Fruit fly (Drosophila melanogaster) whole organism, embryonic: Measurements from ENCODE around the gene CG2528.

ENCODE experiments used
- ATbp ChIP-seq: fragments of 200-800 bp; sonication (Bioruptor generic); optimal IDR thresholded peaks from 2 replicates; lab custom pipeline; 2017; ENCODE audit warnings: missing biosample characterization, mild to moderate bottlenecking, missing genetic modification characterization, missing genetic modification reagents
- Abd-B ChIP-seq: fragments of 200-800 bp; sonication (Bioruptor generic); optimal IDR thresholded peaks from 2 replicates; lab custom pipeline; 2018; ENCODE audit warnings: missing biosample characterization, mild to moderate bottlenecking, missing genetic modification characterization, moderate library complexity
- Atf-2 ChIP-seq: fragments of 200-800 bp; sonication (Bioruptor generic); optimal IDR thresholded peaks from 2 replicates; lab custom pipeline; 2016; ENCODE audit warnings: missing biosample characterization, missing genetic modification characterization
- C15 ChIP-seq: fragments of 200-800 bp; sonication (Bioruptor generic); IDR thresholded peaks from 3 replicates; pipeline ENCODE4 v1.3.6; 2022; ENCODE audit warnings: missing biosample characterization, missing genetic modification characterization
- CG11504 ChIP-seq: fragments of 200-800 bp; sonication (Bioruptor generic); optimal IDR thresholded peaks from 3 replicates; lab custom pipeline; 2019; ENCODE audit warnings: missing biosample characterization, mild to moderate bottlenecking, missing genetic modification characterization, moderate library complexity
- CG12659 ChIP-seq: fragments of 200-800 bp; sonication (Bioruptor generic); optimal IDR thresholded peaks from 3 replicates; lab custom pipeline; 2017; ENCODE audit warnings: mild to moderate bottlenecking, missing biosample characterization, missing genetic modification reagents, missing genetic modification characterization
- CG12942 ChIP-seq: fragments of 200-800 bp; sonication (Bioruptor generic); optimal IDR thresholded peaks from 3 replicates; lab custom pipeline; 2016; ENCODE audit warnings: missing biosample characterization, missing genetic modification characterization
- CG13296 ChIP-seq: fragments of 200-800 bp; sonication (Bioruptor generic); optimal IDR thresholded peaks from 3 replicates; lab custom pipeline; 2018; ENCODE audit warnings: missing biosample characterization, mild to moderate bottlenecking, missing genetic modification characterization
- CG13424 ChIP-seq: fragments of 200-800 bp; sonication (Bioruptor generic); optimal IDR thresholded peaks from 2 replicates; lab custom pipeline; 2019; ENCODE audit warnings: missing biosample characterization, mild to moderate bottlenecking, missing genetic modification characterization, moderate library complexity
- CG15601 ChIP-seq: fragments of 200-800 bp; sonication (Bioruptor generic); optimal IDR thresholded peaks from 3 replicates; lab custom pipeline; 2019; ENCODE audit warnings: missing biosample characterization, mild to moderate bottlenecking, missing genetic modification characterization, moderate library complexity
- CG18476 ChIP-seq: fragments of 200-800 bp; sonication (Bioruptor generic); optimal IDR thresholded peaks from 2 replicates; lab custom pipeline; 2016; ENCODE audit warnings: missing biosample characterization, mild to moderate bottlenecking, missing genetic modification characterization
- CG18764 ChIP-seq: fragments of 200-800 bp; sonication (Bioruptor generic); optimal IDR thresholded peaks from 3 replicates; lab custom pipeline; 2016; ENCODE audit warnings: missing biosample characterization, missing genetic modification characterization
- CG34376 ChIP-seq: fragments of 200-800 bp; sonication (Bioruptor generic); optimal IDR thresholded peaks from 2 replicates; lab custom pipeline; 2018; ENCODE audit warnings: missing biosample characterization, mild to moderate bottlenecking, missing genetic modification characterization
- CG5180 ChIP-seq: fragments of 200-800 bp; sonication (Bioruptor generic); optimal IDR thresholded peaks from 3 replicates; lab custom pipeline; 2017; ENCODE audit warnings: missing biosample characterization, missing genetic modification characterization, mild to moderate bottlenecking, moderate library complexity, missing genetic modification reagents
- CG6689 ChIP-seq: fragments of 200-800 bp; sonication (Bioruptor generic); IDR thresholded peaks from 2 replicates; pipeline ENCODE4 v1.3.6; 2022; ENCODE audit warnings: missing biosample characterization, missing genetic modification characterization
- CG8765 ChIP-seq: fragments of 200-800 bp; sonication (Bioruptor generic); IDR thresholded peaks from 2 replicates; pipeline ENCODE4 v1.3.6; 2022; ENCODE audit warnings: missing biosample characterization, missing genetic modification characterization
- CG9215 ChIP-seq: fragments of 200-800 bp; sonication (Bioruptor generic); IDR thresholded peaks from 2 replicates; pipeline ENCODE4 v1.3.6; 2022; ENCODE audit warnings: missing biosample characterization, missing genetic modification characterization
- CG9797 ChIP-seq: fragments of 200-800 bp; sonication (Bioruptor generic); optimal IDR thresholded peaks from 3 replicates; lab custom pipeline; 2018; ENCODE audit warnings: missing biosample characterization, mild to moderate bottlenecking, missing genetic modification characterization
- CG9817 ChIP-seq: fragments of 200-800 bp; sonication (Bioruptor generic); optimal IDR thresholded peaks from 2 replicates; lab custom pipeline; 2018; ENCODE audit warnings: missing biosample characterization, mild to moderate bottlenecking, missing genetic modification characterization, moderate library complexity
- HLHmδ ChIP-seq: fragments of 200-800 bp; sonication (Bioruptor generic); optimal IDR thresholded peaks from 2 replicates; lab custom pipeline; 2018; ENCODE audit warnings: missing biosample characterization, mild to moderate bottlenecking, missing genetic modification characterization, moderate library complexity
- Hr51 ChIP-seq, 2 experiments: fragments of 200-800 bp; sonication (Bioruptor generic); optimal IDR thresholded peaks; 2 replicates in 1 of 2; 3 replicates in 1 of 2; lab custom pipeline; 2016 to 2018; ENCODE audit warnings: missing biosample characterization in 2 of 2, missing genetic modification characterization in 2 of 2, mild to moderate bottlenecking in 1 of 2, moderate library complexity in 1 of 2
- NFAT ChIP-seq: fragments of 200-800 bp; sonication (Bioruptor generic); IDR thresholded peaks from 2 replicates; pipeline ENCODE4 v1.3.6; 2022; ENCODE audit warnings: missing biosample characterization, missing genetic modification characterization
- Nf-YC ChIP-seq: fragments of 200-800 bp; optimal IDR thresholded peaks from 3 replicates; lab custom pipeline; 2019; ENCODE audit warnings: missing biosample characterization, mild to moderate bottlenecking, missing genetic modification characterization, moderate library complexity
- abd-A ChIP-seq: fragments of 200-800 bp; sonication (Bioruptor generic); optimal IDR thresholded peaks from 3 replicates; lab custom pipeline; 2019; ENCODE audit warnings: missing biosample characterization, mild to moderate bottlenecking, missing genetic modification characterization, moderate library complexity
- ash1 ChIP-seq: fragments of 200-800 bp; sonication (Bioruptor generic); optimal IDR thresholded peaks from 2 replicates; lab custom pipeline; 2018; ENCODE audit warnings: missing biosample characterization, mild to moderate bottlenecking, missing genetic modification characterization
- chif ChIP-seq, 2 experiments: fragments of 200-800 bp; sonication (Bioruptor generic); optimal IDR thresholded peaks; 3 replicates each; lab custom pipeline; 2016; ENCODE audit warnings: missing biosample characterization in 2 of 2, missing genetic modification characterization in 2 of 2
- chinmo ChIP-seq: fragments of 200-800 bp; sonication (Bioruptor generic); IDR thresholded peaks from 4 replicates; pipeline ENCODE4 v1.3.6; 2022; ENCODE audit warnings: missing biosample characterization, missing genetic modification characterization; ENCODE audit not compliant: partially characterized antibody
- chn ChIP-seq: fragments of 200-800 bp; sonication (Bioruptor generic); optimal IDR thresholded peaks from 2 replicates; lab custom pipeline; 2016; ENCODE audit warnings: missing biosample characterization, missing genetic modification characterization
- en ChIP-seq: fragments of 200-800 bp; sonication (Bioruptor generic); optimal IDR thresholded peaks from 2 replicates; lab custom pipeline; 2016; ENCODE audit warnings: missing biosample characterization, missing genetic modification characterization
- eve ChIP-seq, 2 experiments: fragments of >200 bp; optimal IDR thresholded peaks; 2 replicates each; lab custom pipeline; 2017; ENCODE audit warnings: missing biosample characterization in 2 of 2, missing genetic modification characterization in 2 of 2
- exex ChIP-seq: fragments of 200-800 bp; sonication (Bioruptor generic); optimal IDR thresholded peaks from 4 replicates; lab custom pipeline; 2018; ENCODE audit warnings: missing biosample characterization, mild to moderate bottlenecking, missing genetic modification characterization, moderate library complexity
- fd64A ChIP-seq: fragments of 200-800 bp; sonication (Bioruptor generic); optimal IDR thresholded peaks from 3 replicates; lab custom pipeline; 2018; ENCODE audit warnings: missing biosample characterization, mild to moderate bottlenecking, missing genetic modification characterization
- gsb ChIP-seq: fragments of 200-800 bp; sonication (Bioruptor generic); IDR thresholded peaks from 2 replicates; pipeline ENCODE4 v1.3.6; 2022; ENCODE audit warnings: missing biosample characterization, missing genetic modification characterization
- gsb-n ChIP-seq: fragments of 200-800 bp; sonication (Bioruptor generic); optimal IDR thresholded peaks from 3 replicates; lab custom pipeline; 2018; ENCODE audit warnings: missing biosample characterization, mild to moderate bottlenecking, missing genetic modification characterization
- hbn ChIP-seq: fragments of 200-800 bp; sonication (Bioruptor generic); IDR thresholded peaks from 2 replicates; pipeline ENCODE4 v1.3.6; 2022; ENCODE audit warnings: missing biosample characterization, missing genetic modification characterization; ENCODE audit not compliant: partially characterized antibody
- insv ChIP-seq, 2 experiments: fragments of 200-800 bp; sonication (Bioruptor generic); optimal IDR thresholded peaks; 3 replicates each; lab custom pipeline; 2016 to 2018; ENCODE audit warnings: missing biosample characterization in 2 of 2, missing genetic modification characterization in 2 of 2
- mirr ChIP-seq: fragments of 200-800 bp; sonication (Bioruptor generic); optimal IDR thresholded peaks from 3 replicates; lab custom pipeline; 2018; ENCODE audit warnings: missing biosample characterization, mild to moderate bottlenecking, missing genetic modification characterization
- nau ChIP-seq: fragments of 200-800 bp; sonication (Bioruptor generic); optimal IDR thresholded peaks from 3 replicates; lab custom pipeline; 2017; ENCODE audit warnings: missing biosample characterization, mild to moderate bottlenecking, missing genetic modification characterization, missing genetic modification reagents
- org-1 ChIP-seq: fragments of 200-800 bp; sonication (Bioruptor generic); optimal IDR thresholded peaks from 2 replicates; lab custom pipeline; 2017; ENCODE audit warnings: missing biosample characterization, missing genetic modification characterization
- otp ChIP-seq: fragments of 200-800 bp; sonication (Bioruptor generic); IDR thresholded peaks from 3 replicates; pipeline ENCODE4, ENCODE4 v1.3.6; 2022; ENCODE audit warnings: missing biosample characterization, missing genetic modification characterization
- pita ChIP-seq: fragments of 200-800 bp; sonication (Bioruptor generic); optimal IDR thresholded peaks from 2 replicates; lab custom pipeline; 2017; ENCODE audit warnings: missing biosample characterization, mild to moderate bottlenecking, missing genetic modification characterization
- prd ChIP-seq, 3 experiments: fragments of >200 bp in 2 of 3; fragments of 200-800 bp in 1 of 3; sonication (Bioruptor generic) in 1 of 3; optimal IDR thresholded peaks in 2 of 3; IDR thresholded peaks in 1 of 3; 2 replicates in 2 of 3; 3 replicates in 1 of 3; pipeline versions ENCODE4 v1.3.6 to Lab custom; 2017 to 2022; ENCODE audit warnings: missing biosample characterization in 1 of 3, missing genetic modification characterization in 1 of 3
- sens ChIP-seq: fragments of 200-800 bp; sonication (Bioruptor generic); peaks from one replicate; lab custom pipeline; 2016; ENCODE audit warnings: missing biosample characterization, missing genetic modification characterization
- shn ChIP-seq: fragments of 200-800 bp; sonication (Bioruptor generic); optimal IDR thresholded peaks from 3 replicates; lab custom pipeline; 2016; ENCODE audit warnings: missing biosample characterization, missing genetic modification characterization
- sima ChIP-seq: fragments of 200-800 bp; sonication (Bioruptor generic); optimal IDR thresholded peaks from 2 replicates; lab custom pipeline; 2016; ENCODE audit warnings: missing biosample characterization, missing genetic modification characterization
- stwl ChIP-seq: fragments of 200-800 bp; sonication (Bioruptor generic); optimal IDR thresholded peaks from 3 replicates; lab custom pipeline; 2018; ENCODE audit warnings: missing biosample characterization, mild to moderate bottlenecking, missing genetic modification characterization, moderate library complexity
- tap ChIP-seq: fragments of 200-800 bp; optimal IDR thresholded peaks from 3 replicates; lab custom pipeline; 2019; ENCODE audit warnings: missing biosample characterization, mild to moderate bottlenecking, missing genetic modification characterization, moderate library complexity
- tll ChIP-seq, 2 experiments: fragments of 200-800 bp in 1 of 2; fragments of >200 bp in 1 of 2; sonication (Bioruptor generic) in 1 of 2; optimal IDR thresholded peaks; 2 replicates each; lab custom pipeline; 2017 to 2019; ENCODE audit warnings: missing biosample characterization in 2 of 2, missing genetic modification characterization in 2 of 2, mild to moderate bottlenecking in 1 of 2, moderate library complexity in 1 of 2
- wdn ChIP-seq: fragments of 200-800 bp; sonication (Bioruptor generic); IDR thresholded peaks from 2 replicates; pipeline ENCODE4 v1.3.6; 2022; ENCODE audit warnings: missing biosample characterization, missing genetic modification characterization
- wor ChIP-seq: fragments of 200-800 bp; sonication (Bioruptor generic); IDR thresholded peaks from 2 replicates; pipeline ENCODE4 v1.3.6; 2022; ENCODE audit warnings: missing biosample characterization, missing genetic modification characterization

The CG2528 gene

dm6 chr2L:22036877-22037276 lies 44.1 kb upstream of the CG2528 start (continued):
- TF ChIP-seq CG15601 (tag; lab: Kevin White, UChicago): peak; percentile 62
- TF ChIP-seq wor (GFP tag; lab: Robert Waterston, UW): no peak
- peak; percentile 35 for TF ChIP-seq CG6689
- no peak for TF ChIP-seq CG8765
- 0 out of 3 replicates have a peak, but pooled peaks have one; percentile 7 for TF ChIP-seq C15 (GFP tag; lab: Robert Waterston, UW)
- no peak for TF ChIP-seq prd (optimal IDR thresholded peaks at IDR 0.05; lab: Kevin White, UChicago)
- peak; percentile 19; the same call in 1 of the 3 replicates for TF ChIP-seq prd (GFP tag; IDR thresholded peaks at IDR 0.05; lab: Robert Waterston, UW)
- TF ChIP-seq mirr (GFP tag; lab: Kevin White, UChicago): no peak
- no peak for TF ChIP-seq CG9215 (GFP tag; lab: Robert Waterston, UW)
- peak; percentile 74; the same call in 2 of the 3 replicates for TF ChIP-seq otp
- TF ChIP-seq tap: no peak
- TF ChIP-seq pita (GFP tag; lab: Kevin White, UChicago): no peak
- no peak for TF ChIP-seq chinmo (GFP tag; lab: Robert Waterston, UW)
- TF ChIP-seq shn (GFP tag; lab: Kevin White, UChicago): no peak
- no peak for TF ChIP-seq insv (GFP tag; optimal IDR thresholded peaks at IDR 0.05; lab: Kevin White, UChicago)
- TF ChIP-seq CG12942 (GFP tag; lab: Kevin White, UChicago): no peak
- no peak for TF ChIP-seq ash1 (GFP tag; lab: Kevin White, UChicago)
- TF ChIP-seq chn (GFP tag; lab: Kevin White, UChicago): no peak
- TF ChIP-seq CG18476 (GFP tag; lab: Kevin White, UChicago): no peak
- TF ChIP-seq Atf-2 (GFP tag; lab: Kevin White, UChicago): no peak
- no peak for TF ChIP-seq CG5180 (GFP tag; lab: Kevin White, UChicago)
- no peak for TF ChIP-seq abd-A (tag; lab: Kevin White, UChicago)
- TF ChIP-seq CG13424: peak; percentile 10
- no peak for TF ChIP-seq stwl (tag; lab: Kevin White, UChicago)
- no peak for TF ChIP-seq chif (GFP tag; optimal IDR thresholded peaks at IDR 0.05; lab: Kevin White, UChicago)
- no peak for TF ChIP-seq sima (GFP tag; lab: Kevin White, UChicago)
- TF ChIP-seq Hr51 (GFP tag; optimal IDR thresholded peaks at IDR 0.05; lab: Kevin White, UChicago): no peak
- no peak for TF ChIP-seq Abd-B (GFP tag; lab: Kevin White, UChicago)
- no peak for TF ChIP-seq CG9797
- TF ChIP-seq CG9817: no peak
- TF ChIP-seq org-1: no peak
- TF ChIP-seq en (GFP tag; lab: Kevin White, UChicago): no peak
- no peak for TF ChIP-seq CG34376 (GFP tag; lab: Kevin White, UChicago)
- no peak for TF ChIP-seq Nf-YC (tag; lab: Kevin White, UChicago)
- no peak for TF ChIP-seq tll (GFP tag; optimal IDR thresholded peaks at IDR 0.05; lab: Kevin White, UChicago)
- TF ChIP-seq sens (GFP tag; lab: Kevin White, UChicago): peak; percentile 78
- TF ChIP-seq ATbp (GFP tag; lab: Kevin White, UChicago): peak; percentile 41
- TF ChIP-seq eve (GFP tag; optimal IDR thresholded peaks at IDR 0.05; lab: Kevin White, UChicago): no peak
- TF ChIP-seq hbn (GFP tag; lab: Robert Waterston, UW): no peak
- peak; percentile 33 for TF ChIP-seq HLHmδ (GFP tag; lab: Kevin White, UChicago)
- TF ChIP-seq CG11504 (tag; lab: Kevin White, UChicago): no peak
- TF ChIP-seq wdn (GFP tag; lab: Robert Waterston, UW): no peak
- TF ChIP-seq fd64A (GFP tag; lab: Kevin White, UChicago): peak; percentile 53
- no peak for TF ChIP-seq CG12659 (GFP tag; lab: Kevin White, UChicago)
- TF ChIP-seq nau (GFP tag; lab: Kevin White, UChicago): no peak
- TF ChIP-seq CG13296: no peak
- TF ChIP-seq NFAT (GFP tag; lab: Robert Waterston, UW): no peak
- TF ChIP-seq exex: no peak
- TF ChIP-seq gsb (GFP tag; lab: Robert Waterston, UW): no peak
- peak; percentile 22 for TF ChIP-seq gsb-n
- peak; percentile 0 for TF ChIP-seq CG18764
